Worm (Caenorhabditis elegans): ENCODE measurements around the gene C04E6.13.

ce11 chrV:5901833-5902232, 10.7 kb upstream of the C04E6.13 start, which contains the start of gene C04E6.5:
- TF ChIP-seq nhr-237 (tag; optimal IDR thresholded peaks at IDR 0.05): no peak
- TF ChIP-seq lin-13 (tag; optimal IDR thresholded peaks at IDR 0.05): no peak
- TF ChIP-seq unc-39 (tag; optimal IDR thresholded peaks at IDR 0.05): no peak
- no peak for TF ChIP-seq ham-2 (GFP tag; optimal IDR thresholded peaks at IDR 0.05)
